Fruit fly (Drosophila melanogaster) ovary, adult (tissue): ENCODE data around the gene CG9286.
A peak's percentile ranks its signal among the peaks of the same experiment; 100 is the strongest.

Experiments used
- CG17801 ChIP-seq: fragments of 200-800 bp; optimal IDR thresholded peaks from 2 replicates; lab custom pipeline; 2019; ENCODE audit warnings: missing biosample characterization, mild to moderate bottlenecking, missing genetic modification characterization, moderate library complexity; ENCODE audit not compliant: partially characterized antibody

Gene CG9286

dm6 chr3R:13819037-13819436 lies 38.3 kb downstream of the CG9286 start:
- TF ChIP-seq CG17801 (GFP tag; lab: Kevin White, UChicago), result no peak

- TF ChIP-seq CG17801 (GFP tag; lab: Kevin White, UChicago), result no peak
Measured at dm6 chr3R:13820483-13820882, 39.7 kb downstream of the CG9286 start.

- TF ChIP-seq CG17801 (GFP tag; lab: Kevin White, UChicago), result no peak
Measured at dm6 chr3R:13822602-13823220, 41.9 kb downstream of the CG9286 start.

DNA sequence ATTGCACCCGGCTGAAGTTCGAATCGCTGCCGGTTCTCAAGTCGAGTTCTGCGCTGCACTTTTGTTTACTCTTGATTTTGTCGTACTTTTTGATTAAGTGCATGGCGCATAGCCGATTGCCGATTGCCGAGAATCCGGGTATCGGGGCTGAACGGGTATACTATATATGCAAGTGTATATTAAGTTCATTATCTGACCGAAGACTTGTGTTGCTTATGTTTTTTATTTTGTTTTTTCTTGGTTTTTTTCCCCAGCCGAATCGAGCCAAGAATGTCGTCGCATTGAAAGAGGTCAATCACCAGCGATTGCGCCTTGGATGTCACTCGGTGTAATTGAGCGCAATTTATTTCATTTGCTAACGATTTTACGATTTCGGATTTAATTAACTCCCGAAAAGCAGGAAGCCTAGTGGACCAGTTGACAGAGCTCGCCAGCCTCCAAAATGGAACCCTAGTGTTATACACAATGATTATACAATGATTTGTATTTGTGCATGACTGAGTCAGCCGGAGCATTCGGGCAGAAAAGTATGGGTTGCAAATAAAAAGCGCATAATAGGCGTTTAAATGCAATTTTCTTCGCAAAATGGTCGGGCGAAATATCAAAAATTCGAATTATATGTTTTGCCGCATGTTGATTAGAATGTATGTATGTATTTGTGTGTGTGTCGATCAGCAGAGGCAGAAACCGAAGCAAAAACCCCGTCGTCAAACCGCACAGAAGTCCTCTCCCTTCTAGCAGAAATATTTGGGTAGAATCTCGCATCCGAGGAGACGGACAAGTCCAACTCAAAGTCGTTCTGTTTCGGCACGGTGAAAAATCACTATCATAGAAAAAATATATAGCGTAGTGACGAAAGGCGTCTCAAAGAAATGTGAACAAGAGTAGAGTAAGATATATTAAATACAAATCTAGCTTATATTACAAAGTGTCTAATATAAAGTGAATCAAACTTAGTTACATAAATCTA lies 47.5 kb downstream of the CG9286 start, which contains the start of gene Mst87F:
Gene Mst87F, minus strand, starts transcription at position 56 of the 970 bp plus-strand sequence.
- TF ChIP-seq CG17801 (GFP tag; lab: Kevin White, UChicago), result peak; percentile 11

- no peak for TF ChIP-seq CG17801 (GFP tag; lab: Kevin White, UChicago)
Measured at dm6 chr3R:13831042-13831441, 50.3 kb downstream of the CG9286 start.
